Worm (Caenorhabditis elegans) whole organism, L4 larva: Measurements from ENCODE around the gene mrt-2.

Source experiments
- F26F4.8 ChIP-seq: fragments of 200-800 bp; sonication (Bioruptor generic); conservative IDR thresholded peaks from 2 replicates; pipeline ENCODE4 v1.3.6; 2022; ENCODE audit warnings: missing genetic modification characterization, missing compliant biosample characterization
- F44E2.7 ChIP-seq: fragments of 200-800 bp; sonication (Bioruptor generic); IDR thresholded peaks from 2 replicates; pipeline ENCODE4 v2.1.2; 2022; ENCODE audit warnings: missing genetic modification characterization, missing compliant biosample characterization
- T20F7.1 ChIP-seq: fragments of 200-800 bp; sonication (Bioruptor generic); optimal IDR thresholded peaks from 2 replicates; lab custom pipeline; 2018; ENCODE audit warnings: mild to moderate bottlenecking, missing genetic modification characterization, missing compliant biosample characterization
- T26A8.4 ChIP-seq: fragments of 200-800 bp; sonication (Bioruptor generic); IDR thresholded peaks from 2 replicates; pipeline ENCODE4 v1.3.6; 2022; ENCODE audit warnings: missing genetic modification characterization, missing compliant biosample characterization
- Y48G9A.11 ChIP-seq: fragments of 200-800 bp; sonication (Bioruptor generic); IDR thresholded peaks from 2 replicates; pipeline ENCODE4 v1.3.6; 2022; ENCODE audit warnings: missing genetic modification reagents, missing genetic modification characterization, missing compliant biosample characterization
- Y5F2A.4 ChIP-seq: fragments of 200-800 bp; sonication (Bioruptor generic); optimal IDR thresholded peaks from 2 replicates; lab custom pipeline; 2018; ENCODE audit warnings: mild to moderate bottlenecking, missing genetic modification characterization, missing compliant biosample characterization
- Y75B8A.6 ChIP-seq: fragments of 200-800 bp; sonication (Bioruptor generic); IDR thresholded peaks from 2 replicates; pipeline ENCODE4 v1.3.6; 2022; ENCODE audit warnings: missing genetic modification reagents, missing genetic modification characterization, missing compliant biosample characterization
- ZK546.5 ChIP-seq, 2 experiments: sonication (generic microtip); optimal IDR thresholded peaks; 2 replicates each; lab custom pipeline; 2017; ENCODE audit warnings: missing biosample characterization in 2 of 2, missing genetic modification characterization in 2 of 2
- aha-1 ChIP-seq: fragments of 150-350 bp; peaks from one replicate; lab custom pipeline; 2014; ENCODE audit warnings: missing biosample characterization, missing genetic modification characterization
- aly-2 ChIP-seq: sonication (generic microtip); optimal IDR thresholded peaks from 2 replicates; lab custom pipeline; 2018; ENCODE audit warnings: missing biosample characterization, missing genetic modification characterization
- arid-1 ChIP-seq: fragments of 200-800 bp; sonication (Bioruptor generic); conservative IDR thresholded peaks from 2 replicates; pipeline ENCODE4 v1.3.6; 2022; ENCODE audit warnings: missing genetic modification reagents, missing genetic modification characterization, missing compliant biosample characterization
- ceh-20 ChIP-seq: fragments of 200-800 bp; sonication (Bioruptor generic); IDR thresholded peaks from 2 replicates; pipeline ENCODE4 v1.3.6; 2022; ENCODE audit warnings: missing genetic modification reagents, missing genetic modification characterization, missing compliant biosample characterization
- ceh-32 ChIP-seq: sonication (generic microtip); optimal IDR thresholded peaks from 2 replicates; lab custom pipeline; 2016; ENCODE audit warnings: mild to moderate bottlenecking, missing genetic modification characterization, missing compliant biosample characterization; ENCODE audit not compliant: poor library complexity
- daf-19 ChIP-seq: fragments of 200-800 bp; sonication (Bioruptor generic); conservative IDR thresholded peaks from 2 replicates; pipeline ENCODE4 v1.3.6; 2022; ENCODE audit warnings: missing genetic modification characterization, missing compliant biosample characterization
- daf-8 ChIP-seq: fragments of 200-800 bp; sonication (Bioruptor generic); IDR thresholded peaks from 2 replicates; pipeline ENCODE4 v1.3.6; 2022; ENCODE audit warnings: missing genetic modification characterization, missing compliant biosample characterization
- dmd-8 ChIP-seq: fragments of 200-800 bp; sonication (Bioruptor generic); IDR thresholded peaks from 2 replicates; pipeline ENCODE4 v1.3.6; 2022; ENCODE audit warnings: missing genetic modification characterization, missing compliant biosample characterization
- dve-1 ChIP-seq: sonication (generic microtip); optimal IDR thresholded peaks from 2 replicates; lab custom pipeline; 2017; ENCODE audit warnings: antibody characterized with exemption, mild to moderate bottlenecking, missing genetic modification characterization, missing compliant biosample characterization; ENCODE audit not compliant: insufficient read depth
- egl-27 ChIP-seq: sonication (generic microtip); optimal IDR thresholded peaks from 3 replicates; lab custom pipeline; 2017; ENCODE audit warnings: missing biosample characterization, missing genetic modification reagents, missing genetic modification characterization
- hlh-11 ChIP-seq: fragments of 200-800 bp; sonication (Bioruptor generic); optimal IDR thresholded peaks from 2 replicates; lab custom pipeline; 2018; ENCODE audit warnings: mild to moderate bottlenecking, missing genetic modification characterization, missing compliant biosample characterization
- lin-15B ChIP-seq: fragments of 150-350 bp; sonication (generic microtip); optimal IDR thresholded peaks from 3 replicates; lab custom pipeline; 2014; ENCODE audit warnings: missing biosample characterization, missing genetic modification characterization
- lin-38 ChIP-seq: fragments of 200-800 bp; sonication (Bioruptor generic); IDR thresholded peaks from 2 replicates; pipeline ENCODE4 v1.3.6; 2022; ENCODE audit warnings: missing genetic modification reagents, missing genetic modification characterization, missing compliant biosample characterization
- madf-5 ChIP-seq, 2 experiments: fragments of 200-800 bp; sonication (Bioruptor generic); IDR thresholded peaks; 2 replicates each; pipeline ENCODE4 v1.3.6; 2022; ENCODE audit warnings: missing compliant biosample characterization in 2 of 2, missing genetic modification characterization in 2 of 2
- madf-9 ChIP-seq: fragments of 200-800 bp; sonication (Bioruptor generic); conservative IDR thresholded peaks from 2 replicates; pipeline ENCODE4 v1.3.6; 2022; ENCODE audit warnings: missing genetic modification reagents, missing genetic modification characterization, missing compliant biosample characterization
- mes-2 ChIP-seq: sonication (generic microtip); optimal IDR thresholded peaks from 2 replicates; lab custom pipeline; 2016; ENCODE audit warnings: missing genotype, mild to moderate bottlenecking, missing genetic modification characterization, missing compliant biosample characterization; ENCODE audit not compliant: poor library complexity, severe bottlenecking
- mxl-2 ChIP-seq: fragments of 200-800 bp; sonication (Bioruptor generic); conservative IDR thresholded peaks from 2 replicates; pipeline ENCODE4 v1.3.6; 2022; ENCODE audit warnings: missing genetic modification reagents, missing genetic modification characterization, missing compliant biosample characterization
- mxl-3 ChIP-seq: fragments of 200-800 bp; sonication (Bioruptor generic); optimal IDR thresholded peaks from 2 replicates; lab custom pipeline; 2018; ENCODE audit warnings: mild to moderate bottlenecking, missing genetic modification characterization, missing compliant biosample characterization
- nhr-6 ChIP-seq: fragments of 150-350 bp; optimal IDR thresholded peaks from 2 replicates; lab custom pipeline; 2014; ENCODE audit warnings: missing biosample characterization, missing genetic modification characterization
- nhr-76 ChIP-seq: fragments of 150-350 bp; optimal IDR thresholded peaks from 2 replicates; lab custom pipeline; 2014; ENCODE audit warnings: missing biosample characterization, missing genetic modification characterization
- saeg-2 ChIP-seq: fragments of 200-800 bp; sonication (Bioruptor generic); IDR thresholded peaks from 2 replicates; pipeline ENCODE4 v1.3.6; 2022; ENCODE audit warnings: missing genetic modification reagents, missing genetic modification characterization, missing compliant biosample characterization
- set-16 ChIP-seq: fragments of 200-800 bp; sonication (Bioruptor generic); IDR thresholded peaks from 2 replicates; pipeline ENCODE4 v1.3.6; 2022; ENCODE audit warnings: missing genetic modification reagents, missing genetic modification characterization, missing compliant biosample characterization
- snpc-1.2 ChIP-seq: fragments of 200-800 bp; sonication (Bioruptor generic); IDR thresholded peaks from 2 replicates; pipeline ENCODE4 v1.3.6; 2022; ENCODE audit warnings: missing genetic modification reagents, missing genetic modification characterization, missing compliant biosample characterization
- snpc-4 ChIP-seq: fragments of 150-350 bp; optimal IDR thresholded peaks from 2 replicates; lab custom pipeline; 2014; ENCODE audit warnings: missing biosample characterization, missing genetic modification characterization
- tag-97 ChIP-seq: fragments of 200-800 bp; sonication (Bioruptor generic); IDR thresholded peaks from 2 replicates; pipeline ENCODE4 v1.3.6; 2022; ENCODE audit warnings: missing genetic modification characterization, missing compliant biosample characterization
- unc-39 ChIP-seq: sonication (generic microtip); optimal IDR thresholded peaks from 2 replicates; lab custom pipeline; 2017; ENCODE audit warnings: missing biosample characterization, missing genetic modification characterization
- unc-62 ChIP-seq, 3 experiments: fragments of 150-350 bp in 1 of 3; sonication (generic microtip); optimal IDR thresholded peaks in 2 of 3; peaks in 1 of 3; 1 replicate in 1 of 3; 2 replicates in 2 of 3; lab custom pipeline; 2014 to 2017; ENCODE audit warnings: missing biosample characterization in 3 of 3, missing genetic modification characterization in 3 of 3, missing genetic modification reagents in 3 of 3, missing genotype in 1 of 3
- vab-7 ChIP-seq: fragments of 200-800 bp; sonication (Bioruptor generic); IDR thresholded peaks from 2 replicates; pipeline ENCODE4 v1.3.6; 2022; ENCODE audit warnings: missing genetic modification reagents, missing genetic modification characterization, missing compliant biosample characterization
- zag-1 ChIP-seq: fragments of 150-350 bp; optimal IDR thresholded peaks from 2 replicates; lab custom pipeline; 2014; ENCODE audit warnings: missing biosample characterization, missing genetic modification characterization
- zfp-3 ChIP-seq: fragments of 200-800 bp; sonication (Bioruptor generic); conservative IDR thresholded peaks from 2 replicates; pipeline ENCODE4 v1.3.6; 2022; ENCODE audit warnings: missing genetic modification reagents, missing genetic modification characterization, missing compliant biosample characterization

mrt-2 gene

ce11 chrIII:11703776-11704093, 42.8 kb upstream of the mrt-2 start, which contains the start of gene col-95:
col-95 (plus strand) TSS chrIII:11703994.
- TF ChIP-seq hlh-11 (tag; lab: Kevin White, UChicago) (no peak), saeg-2 (no peak)
- TF ChIP-seq, all 104 proteins: peak for 0

- TF ChIP-seq T26A8.4 (GFP tag; lab: Robert Waterston, UW) (no peak), madf-5 (GFP tag; IDR thresholded peaks at IDR 0.05; lab: Robert Waterston, UW) (0 out of 4 replicates have a peak, but pooled peaks of 1 of the 2 experiments have one; percentile 10), aly-2 (no peak), lin-38 (GFP tag; lab: Robert Waterston, UW) (no peak), set-16 (GFP tag; lab: Robert Waterston, UW) (peak; percentile 96), F44E2.7 (GFP tag; lab: Robert Waterston, UW) (no peak)
Measured at ce11 chrIII:11704377-11704978, 42.1 kb upstream of the mrt-2 start.

- TF ChIP-seq zfp-3 (GFP tag; lab: Robert Waterston, UW) (no peak), mes-2 (tag; lab: Kevin White, UChicago) (peak; percentile 19), F26F4.8 (GFP tag; lab: Robert Waterston, UW) (no peak), aha-1 (tag; lab: Kevin White, UChicago) (peak; percentile 21), madf-5 (GFP tag; IDR thresholded peaks at IDR 0.05; lab: Robert Waterston, UW) (peak in 1 of 2 experiments; percentile 30; a peak in 1 of 4 replicates), set-16 (GFP tag; lab: Robert Waterston, UW) (peak; percentile 98), Y48G9A.11 (GFP tag; lab: Robert Waterston, UW) (0 out of 2 replicates have a peak, but pooled peaks have one; percentile 17), Y5F2A.4 (no peak), lin-38 (GFP tag; lab: Robert Waterston, UW) (no peak), ceh-20 (GFP tag; lab: Robert Waterston, UW) (0 out of 2 replicates have a peak, but pooled peaks have one; percentile 42)
Measured at ce11 chrIII:11705930-11706329, 40.6 kb upstream of the mrt-2 start.

DNA sequence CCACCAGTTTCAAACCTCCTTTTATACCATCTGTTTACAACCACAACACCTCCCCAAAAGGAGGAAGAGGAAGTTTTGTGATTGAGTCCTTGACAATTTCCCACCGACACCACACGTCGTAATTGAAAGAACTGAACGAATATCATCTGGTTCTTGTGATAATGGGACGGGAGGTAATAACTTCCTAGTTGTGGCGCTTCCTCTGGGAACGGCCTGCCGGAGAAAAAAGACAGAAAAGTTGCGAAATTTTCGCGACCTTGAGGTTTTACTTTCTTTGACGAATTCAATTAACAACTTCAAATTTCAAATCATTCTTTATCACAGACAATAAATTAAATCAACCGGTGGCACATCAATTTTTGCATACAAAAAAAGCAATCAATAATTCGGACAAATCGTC, 39.9 kb upstream of the mrt-2 start, which contains the start of gene col-96:
Gene col-96 (minus strand): TSS at position 101 of the 400 bp plus-strand sequence.
- TF ChIP-seq dmd-8: no peak
- TF ChIP-seq set-16 (GFP tag; lab: Robert Waterston, UW): no peak
- TF ChIP-seq mxl-2: no peak
- TF ChIP-seq unc-39 (tag; lab: Kevin White, UChicago): no peak
- no peak for TF ChIP-seq lin-15B
- TF ChIP-seq unc-62 (GFP tag; optimal IDR thresholded peaks at IDR 0.05 in 1 of 2; lab: Kevin White, UChicago): no peak
- TF ChIP-seq unc-62 (tag; optimal IDR thresholded peaks at IDR 0.05; lab: Kevin White, UChicago): no peak
- no peak for TF ChIP-seq daf-19 (GFP tag; lab: Robert Waterston, UW)
- no peak for TF ChIP-seq nhr-6 (tag; lab: Kevin White, UChicago)
- no peak for TF ChIP-seq ZK546.5 (tag; optimal IDR thresholded peaks at IDR 0.05; lab: Kevin White, UChicago)
- no peak for TF ChIP-seq madf-9 (GFP tag; lab: Robert Waterston, UW)
- no peak for TF ChIP-seq nhr-76 (tag; lab: Kevin White, UChicago)

- TF ChIP-seq egl-27 (tag; lab: Kevin White, UChicago) (no peak), zag-1 (tag; lab: Kevin White, UChicago) (no peak), ceh-32 (no peak), mxl-3 (GFP tag; lab: Kevin White, UChicago) (no peak), daf-8 (no peak), T20F7.1 (GFP tag; lab: Kevin White, UChicago) (no peak), arid-1 (GFP tag; lab: Robert Waterston, UW) (no peak), snpc-4 (tag; lab: Kevin White, UChicago) (no peak), aha-1 (tag; lab: Kevin White, UChicago) (no peak), vab-7 (no peak), unc-39 (tag; lab: Kevin White, UChicago) (no peak), snpc-1.2 (GFP tag; lab: Robert Waterston, UW) (no peak), dve-1 (no peak), Y75B8A.6 (GFP tag; lab: Robert Waterston, UW) (no peak), tag-97 (GFP tag; lab: Robert Waterston, UW) (no peak)
Measured at ce11 chrIII:11708722-11709121, 37.8 kb upstream of the mrt-2 start, which contains the start of gene Y41C4A.8. Y41C4A.8 (minus strand) TSS chrIII:11708822.
